Worm (Caenorhabditis elegans): ENCODE results near the gene C48D1.1.

The C48D1.1 gene

ce11 chrIV:13170241-13170640 is 26.9 kb downstream of the C48D1.1 start, which contains the start of gene nas-14:
nas-14 (plus strand) TSS chrIV:13170541.
- no peak for TF ChIP-seq nhr-237 (tag; optimal IDR thresholded peaks at IDR 0.05)
- TF ChIP-seq ceh-43 (GFP tag; optimal IDR thresholded peaks at IDR 0.05), result no peak
- no peak for TF ChIP-seq lsy-2 (tag; optimal IDR thresholded peaks at IDR 0.05)
- TF ChIP-seq nhr-28 (tag; optimal IDR thresholded peaks at IDR 0.05), result no peak
- TF ChIP-seq lin-13 (tag; optimal IDR thresholded peaks at IDR 0.05), result no peak
- TF ChIP-seq ceh-83 (GFP tag; optimal IDR thresholded peaks at IDR 0.05), result no peak
- no peak for TF ChIP-seq flh-1 (GFP tag; optimal IDR thresholded peaks at IDR 0.05)
- TF ChIP-seq mls-2 (tag; optimal IDR thresholded peaks at IDR 0.05), result no peak
- TF ChIP-seq unc-62 (GFP tag; optimal IDR thresholded peaks at IDR 0.05), result no peak
- TF ChIP-seq sem-2 (GFP tag; optimal IDR thresholded peaks at IDR 0.05), result no peak

- TF ChIP-seq flh-1 (GFP tag; optimal IDR thresholded peaks at IDR 0.05) (no peak), mab-5 (tag; optimal IDR thresholded peaks at IDR 0.05) (no peak), hlh-1 (tag; optimal IDR thresholded peaks at IDR 0.05) (no peak), ceh-43 (GFP tag; optimal IDR thresholded peaks at IDR 0.05) (no peak), ces-1 (GFP tag; optimal IDR thresholded peaks at IDR 0.05) (no peak), unc-120 (tag; optimal IDR thresholded peaks at IDR 0.05; ENCODE audit: poor library complexity, severe bottlenecking) (no peak), ceh-83 (GFP tag; optimal IDR thresholded peaks at IDR 0.05) (no peak), mep-1 (tag; optimal IDR thresholded peaks at IDR 0.05) (no peak), zip-8 (tag; optimal IDR thresholded peaks at IDR 0.05) (no peak), sem-2 (GFP tag; optimal IDR thresholded peaks at IDR 0.05) (no peak), ham-2 (GFP tag; optimal IDR thresholded peaks at IDR 0.05) (no peak), cnd-1 (tag; optimal IDR thresholded peaks at IDR 0.05) (no peak), nhr-12 (tag; optimal IDR thresholded peaks at IDR 0.05) (no peak), ztf-11 (tag; optimal IDR thresholded peaks at IDR 0.05) (no peak), sptf-1 (tag; optimal IDR thresholded peaks at IDR 0.05) (no peak), blmp-1 (tag; optimal IDR thresholded peaks at IDR 0.05) (no peak), nhr-76 (tag; optimal IDR thresholded peaks at IDR 0.05) (no peak), M03D4.4 (tag; optimal IDR thresholded peaks at IDR 0.05) (no peak)
These were observed 29.6 kb downstream of the C48D1.1 start for ce11 chrIV:13167534-13167933.

- TF ChIP-seq mab-5 (tag; optimal IDR thresholded peaks at IDR 0.05), result no peak
- no peak for TF ChIP-seq ceh-83 (GFP tag; optimal IDR thresholded peaks at IDR 0.05)
- no peak for TF ChIP-seq zip-8 (tag; optimal IDR thresholded peaks at IDR 0.05)
- no peak for TF ChIP-seq unc-62 (GFP tag; optimal IDR thresholded peaks at IDR 0.05)
- no peak for TF ChIP-seq nhr-2 (tag; optimal IDR thresholded peaks at IDR 0.05)
- no peak for TF ChIP-seq nhr-76 (tag; optimal IDR thresholded peaks at IDR 0.05)
- TF ChIP-seq tbx-8 (GFP tag; optimal IDR thresholded peaks at IDR 0.05), result no peak
- TF ChIP-seq blmp-1 (tag; optimal IDR thresholded peaks at IDR 0.05), result no peak
- TF ChIP-seq elt-1 (tag; optimal IDR thresholded peaks at IDR 0.05; ENCODE audit: borderline replicate concordance, insufficient read depth), result no peak
- no peak for TF ChIP-seq hlh-1 (tag; optimal IDR thresholded peaks at IDR 0.05)
- no peak for TF ChIP-seq unc-120 (tag; optimal IDR thresholded peaks at IDR 0.05; ENCODE audit: poor library complexity, severe bottlenecking)
- no peak for TF ChIP-seq sptf-1 (tag; optimal IDR thresholded peaks at IDR 0.05)
- TF ChIP-seq bed-3 (GFP tag; optimal IDR thresholded peaks at IDR 0.05), result no peak
- TF ChIP-seq nhr-28 (tag; optimal IDR thresholded peaks at IDR 0.05), result no peak
These were observed 32.0 kb downstream of the C48D1.1 start, which contains the start of gene scl-14 for ce11 chrIV:13165181-13165580. scl-14 (plus strand) TSS chrIV:13165481.

- TF ChIP-seq ham-2 (GFP tag; optimal IDR thresholded peaks at IDR 0.05), result no peak
- no peak for TF ChIP-seq elt-3 (tag; optimal IDR thresholded peaks at IDR 0.05)
- TF ChIP-seq lin-32 (GFP tag; optimal IDR thresholded peaks at IDR 0.05), result no peak
- no peak for TF ChIP-seq ztf-11 (tag; optimal IDR thresholded peaks at IDR 0.05)
- no peak for TF ChIP-seq snpc-4 (tag; optimal IDR thresholded peaks at IDR 0.05)
- TF ChIP-seq flh-1 (GFP tag; optimal IDR thresholded peaks at IDR 0.05), result no peak
- no peak for TF ChIP-seq bed-3 (GFP tag; optimal IDR thresholded peaks at IDR 0.05)
- no peak for TF ChIP-seq nhr-237 (tag; optimal IDR thresholded peaks at IDR 0.05)
- TF ChIP-seq elt-1 (tag; optimal IDR thresholded peaks at IDR 0.05; ENCODE audit: borderline replicate concordance, insufficient read depth), result no peak
- TF ChIP-seq blmp-1 (tag; optimal IDR thresholded peaks at IDR 0.05), result no peak
- TF ChIP-seq ceh-43 (GFP tag; optimal IDR thresholded peaks at IDR 0.05), result no peak
- no peak for TF ChIP-seq unc-39 (tag; optimal IDR thresholded peaks at IDR 0.05)
- TF ChIP-seq ceh-39 (tag; optimal IDR thresholded peaks at IDR 0.05), result no peak
- no peak for TF ChIP-seq nhr-76 (tag; optimal IDR thresholded peaks at IDR 0.05)
These were observed 42.5 kb downstream of the C48D1.1 start, which contains the start of the genes crld-1 and msh-5 for ce11 chrIV:13154391-13155283. crld-1 (minus strand) TSS chrIV:13154441. msh-5 (plus strand) TSS chrIV:13155233.

Data from whole organism, mixed stage, embryonic.